Worm (Caenorhabditis elegans) whole organism, L4/young adult: ENCODE data around the gene B0554.1.

Experiments
- W03F9.2 ChIP-seq: fragments of 150-350 bp; optimal IDR thresholded peaks from 2 replicates; lab custom pipeline; 2014; ENCODE audit warnings: missing biosample characterization, missing genetic modification characterization
- dao-5 ChIP-seq: sonication (generic microtip); optimal IDR thresholded peaks from 2 replicates; lab custom pipeline; 2016; ENCODE audit warnings: missing genotype, missing genetic modification characterization, moderate library complexity, missing compliant biosample characterization
- him-1 ChIP-seq: sonication (generic microtip); optimal IDR thresholded peaks from 2 replicates; lab custom pipeline; 2016; ENCODE audit warnings: missing genotype, missing genetic modification reagents, missing genetic modification characterization, missing compliant biosample characterization

DNA sequence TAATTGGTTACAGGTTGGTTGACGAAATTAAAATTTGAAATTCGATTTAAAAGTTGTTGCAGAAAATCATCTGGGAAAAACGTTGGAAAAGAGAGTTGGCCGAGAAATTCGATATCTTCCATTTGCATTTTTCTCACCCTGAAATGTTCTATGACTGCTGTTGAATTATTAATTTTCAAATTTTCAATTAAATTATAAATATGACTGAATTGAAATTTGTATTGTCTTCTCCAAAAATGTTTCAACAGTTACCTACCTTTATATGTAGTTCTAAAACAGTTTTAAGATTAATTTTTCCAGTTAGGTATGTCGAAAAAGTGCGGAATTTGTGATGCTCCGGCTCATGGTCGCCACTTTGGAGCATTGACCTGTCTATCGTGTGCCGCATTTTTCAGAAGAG lies 48.5 kb downstream of the B0554.1 start, which contains the start of gene nhr-211:
- no peak for TF ChIP-seq dao-5 (tag; lab: Kevin White, UChicago)
- no peak for TF ChIP-seq him-1 (tag; lab: Kevin White, UChicago)
- TF ChIP-seq W03F9.2 (tag; lab: Kevin White, UChicago), result no peak
